Worm (Caenorhabditis elegans) whole organism, young adult: ENCODE data around the gene nimk-1.

Experiments
- B0019.2 ChIP-seq: fragments of 200-800 bp; sonication (Bioruptor generic); conservative IDR thresholded peaks from 2 replicates; pipeline ENCODE4 v1.3.6; 2022; ENCODE audit warnings: missing genetic modification reagents, missing genetic modification characterization, missing compliant biosample characterization
- B0035.1 ChIP-seq: sonication (generic microtip); optimal IDR thresholded peaks from 2 replicates; lab custom pipeline; 2016; ENCODE audit warnings: missing genetic modification characterization, mild to moderate bottlenecking, missing compliant biosample characterization, missing genotype, missing genetic modification reagents
- D2030.7 ChIP-seq: fragments of 200-800 bp; sonication (Bioruptor generic); IDR thresholded peaks from 2 replicates; pipeline ENCODE4 v1.3.6; 2022; ENCODE audit warnings: missing genetic modification reagents, missing genetic modification characterization, missing compliant biosample characterization
- F10E7.11 ChIP-seq: sonication (generic microtip); optimal IDR thresholded peaks from 2 replicates; lab custom pipeline; 2017; ENCODE audit warnings: mild to moderate bottlenecking, missing genetic modification characterization, moderate library complexity, missing compliant biosample characterization
- K12H6.12 ChIP-seq: fragments of 200-800 bp; sonication (Bioruptor generic); optimal IDR thresholded peaks from 2 replicates; lab custom pipeline; 2018; ENCODE audit warnings: mild to moderate bottlenecking, missing genetic modification characterization, missing compliant biosample characterization
- T26A5.8 ChIP-seq: sonication (generic microtip); optimal IDR thresholded peaks from 2 replicates; lab custom pipeline; 2016; ENCODE audit warnings: missing genetic modification characterization, missing compliant biosample characterization
- Y53F4B.3 ChIP-seq: fragments of 200-800 bp; sonication (Bioruptor generic); IDR thresholded peaks from 2 replicates; pipeline ENCODE4 v1.3.6; 2022; ENCODE audit warnings: missing genetic modification reagents, missing genetic modification characterization, missing compliant biosample characterization
- Y95B8A.8 ChIP-seq: fragments of 200-800 bp; sonication (Bioruptor generic); IDR thresholded peaks from 2 replicates; pipeline ENCODE4 v1.3.6; 2022; ENCODE audit warnings: missing genetic modification reagents, missing genetic modification characterization, missing compliant biosample characterization
- ama-1 ChIP-seq, 3 experiments: fragments of 150-350 bp in 1 of 3; sonication (generic microtip) in 2 of 3; optimal IDR thresholded peaks; 2 replicates each; lab custom pipeline; 2014 to 2018; ENCODE audit warnings: missing biosample characterization in 2 of 3, missing genetic modification characterization in 2 of 3, missing genetic modification reagents in 2 of 3
- athp-1 ChIP-seq: sonication (generic microtip); optimal IDR thresholded peaks from 2 replicates; lab custom pipeline; 2017; ENCODE audit warnings: mild to moderate bottlenecking, missing genetic modification characterization, missing compliant biosample characterization
- cebp-1 ChIP-seq, 2 experiments: fragments of 200-800 bp in 1 of 2; sonication (Bioruptor generic) in 1 of 2; sonication (generic microtip) in 1 of 2; IDR thresholded peaks in 1 of 2; optimal IDR thresholded peaks in 1 of 2; 2 replicates each; pipeline versions ENCODE4 v1.3.6 to Lab custom; 2017 to 2022; ENCODE audit warnings: missing compliant biosample characterization in 2 of 2, missing genetic modification characterization in 2 of 2, mild to moderate bottlenecking in 1 of 2, missing genetic modification reagents in 1 of 2, moderate library complexity in 1 of 2
- fkh-3 ChIP-seq: sonication (generic microtip); optimal IDR thresholded peaks from 2 replicates; lab custom pipeline; 2016; ENCODE audit warnings: mild to moderate bottlenecking, missing genetic modification characterization, missing compliant biosample characterization
- hlh-12 ChIP-seq: sonication (generic microtip); optimal IDR thresholded peaks from 2 replicates; lab custom pipeline; 2016; ENCODE audit warnings: missing genetic modification characterization, missing compliant biosample characterization
- hmg-20 ChIP-seq: fragments of 200-800 bp; sonication (Bioruptor generic); IDR thresholded peaks from 2 replicates; pipeline ENCODE4 v1.3.6; 2022; ENCODE audit warnings: missing genetic modification reagents, missing genetic modification characterization, missing compliant biosample characterization
- hsf-1 ChIP-seq: fragments of 200-800 bp; sonication (Bioruptor generic); IDR thresholded peaks from 2 replicates; pipeline ENCODE4 v1.3.6; 2022; ENCODE audit warnings: missing genetic modification reagents, missing genetic modification characterization, missing compliant biosample characterization
- let-526 ChIP-seq: fragments of 200-800 bp; sonication (Bioruptor generic); IDR thresholded peaks from 2 replicates; pipeline ENCODE4 v1.3.6; 2022; ENCODE audit warnings: missing genetic modification reagents, missing genetic modification characterization, missing compliant biosample characterization
- lin-26 ChIP-seq: fragments of 200-800 bp; sonication (Bioruptor generic); IDR thresholded peaks from 2 replicates; pipeline ENCODE4 v1.3.6; 2022; ENCODE audit warnings: missing genetic modification reagents, missing genetic modification characterization, missing compliant biosample characterization
- lsl-1 ChIP-seq: fragments of 200-800 bp; sonication (Bioruptor generic); optimal IDR thresholded peaks from 2 replicates; lab custom pipeline; 2018; ENCODE audit warnings: mild to moderate bottlenecking, missing genetic modification characterization, moderate library complexity, missing compliant biosample characterization
- madf-6 ChIP-seq: fragments of 200-800 bp; sonication (Bioruptor generic); IDR thresholded peaks from 2 replicates; pipeline ENCODE4 v1.3.6; 2022; ENCODE audit warnings: missing genetic modification reagents, missing genetic modification characterization, missing compliant biosample characterization
- madf-8 ChIP-seq: fragments of 200-800 bp; sonication (Bioruptor generic); conservative IDR thresholded peaks from 2 replicates; pipeline ENCODE4 v1.3.6; 2022; ENCODE audit warnings: missing genetic modification reagents, missing genetic modification characterization, missing compliant biosample characterization
- mel-28 ChIP-seq: sonication (generic microtip); optimal IDR thresholded peaks from 2 replicates; lab custom pipeline; 2016; ENCODE audit warnings: borderline replicate concordance, mild to moderate bottlenecking, missing genetic modification characterization, missing compliant biosample characterization
- nfyb-1 ChIP-seq: fragments of 200-800 bp; sonication (Bioruptor generic); IDR thresholded peaks from 2 replicates; pipeline ENCODE4 v1.3.6; 2022; ENCODE audit warnings: missing genetic modification reagents, missing genetic modification characterization, missing compliant biosample characterization
- nhr-27 ChIP-seq: fragments of 200-800 bp; sonication (Bioruptor generic); optimal IDR thresholded peaks from 2 replicates; lab custom pipeline; 2018; ENCODE audit warnings: mild to moderate bottlenecking, missing genetic modification characterization, moderate library complexity, missing compliant biosample characterization
- pbrm-1 ChIP-seq: fragments of 200-800 bp; sonication (Bioruptor generic); IDR thresholded peaks from 2 replicates; pipeline ENCODE4 v1.3.6; 2022; ENCODE audit warnings: missing genetic modification reagents, missing genetic modification characterization, missing compliant biosample characterization
- rcor-1 ChIP-seq: fragments of 200-800 bp; sonication (Bioruptor generic); IDR thresholded peaks from 2 replicates; pipeline ENCODE4 v1.3.6; 2022; ENCODE audit warnings: missing genetic modification reagents, missing genetic modification characterization, missing compliant biosample characterization
- rec-8 ChIP-seq, 2 experiments: sonication (generic microtip); optimal IDR thresholded peaks; 2 replicates each; lab custom pipeline; 2016; ENCODE audit warnings: mild to moderate bottlenecking in 2 of 2, missing genetic modification characterization in 2 of 2, missing genetic modification reagents in 2 of 2, missing genotype in 2 of 2, missing biosample characterization in 1 of 2, missing compliant biosample characterization in 1 of 2, moderate library complexity in 1 of 2
- rpc-1 ChIP-seq, 2 experiments: fragments of 150-350 bp in 1 of 2; sonication (generic microtip) in 1 of 2; optimal IDR thresholded peaks; 2 replicates each; lab custom pipeline; 2014 to 2018; ENCODE audit warnings: missing biosample characterization in 1 of 2, missing genetic modification characterization in 1 of 2, missing genetic modification reagents in 1 of 2, missing genotype in 1 of 2
- snpc-1.1 ChIP-seq: sonication (generic microtip); optimal IDR thresholded peaks from 2 replicates; lab custom pipeline; 2017; ENCODE audit warnings: missing genetic modification characterization, mild to moderate bottlenecking, missing compliant biosample characterization, antibody characterized with exemption, moderate library complexity, missing genotype, missing genetic modification reagents; ENCODE audit not compliant: insufficient read depth
- tbp1 ChIP-seq: fragments of 200-800 bp; sonication (Bioruptor generic); optimal IDR thresholded peaks from 2 replicates; lab custom pipeline; 2018; ENCODE audit warnings: mild to moderate bottlenecking, missing genetic modification characterization, missing compliant biosample characterization
- unc-62 ChIP-seq: fragments of 150-350 bp; optimal IDR thresholded peaks from 2 replicates; lab custom pipeline; 2014; ENCODE audit warnings: missing biosample characterization, missing genetic modification reagents, missing genetic modification characterization
- zfh-2 ChIP-seq: fragments of 200-800 bp; sonication (Bioruptor generic); conservative IDR thresholded peaks from 2 replicates; pipeline ENCODE4 v1.3.6; 2022; ENCODE audit warnings: missing genetic modification reagents, missing genetic modification characterization, missing compliant biosample characterization
- ztf-18 ChIP-seq: sonication (generic microtip); optimal IDR thresholded peaks from 2 replicates; lab custom pipeline; 2016; ENCODE audit warnings: missing genotype, mild to moderate bottlenecking, missing genetic modification characterization, missing compliant biosample characterization
- ztf-25 ChIP-seq: fragments of 200-800 bp; sonication (Bioruptor generic); IDR thresholded peaks from 2 replicates; pipeline ENCODE4 v1.3.6; 2022; ENCODE audit warnings: missing genetic modification reagents, missing genetic modification characterization, missing compliant biosample characterization
- ztf-26 ChIP-seq: sonication (generic microtip); optimal IDR thresholded peaks from 2 replicates; lab custom pipeline; 2017; ENCODE audit warnings: missing genetic modification characterization, missing compliant biosample characterization

Gene nimk-1

ce11 chrII:12496981-12497380, 38.6 kb upstream of the nimk-1 start, which contains the start of gene T21B4.3:
Gene T21B4.3, minus strand, starts transcription at chrII:12497081.
- TF ChIP-seq rcor-1 (GFP tag; lab: Robert Waterston, UW) (no peak), rpc-1 (optimal IDR thresholded peaks at IDR 0.05; lab: Kevin White, UChicago) (no peak), rpc-1 (tag; optimal IDR thresholded peaks at IDR 0.05; lab: Kevin White, UChicago) (no peak), tbp1 (GFP tag; lab: Kevin White, UChicago) (no peak), hlh-12 (tag; lab: Kevin White, UChicago) (no peak), pbrm-1 (GFP tag; lab: Robert Waterston, UW) (no peak), madf-8 (GFP tag; lab: Robert Waterston, UW) (no peak), athp-1 (tag; lab: Kevin White, UChicago) (no peak), K12H6.12 (tag; lab: Kevin White, UChicago) (no peak), let-526 (GFP tag; lab: Robert Waterston, UW) (no peak), D2030.7 (GFP tag; lab: Robert Waterston, UW) (no peak), hmg-20 (GFP tag; lab: Robert Waterston, UW) (no peak), nhr-27 (tag; lab: Kevin White, UChicago) (no peak), rec-8 (tag; optimal IDR thresholded peaks at IDR 0.05; lab: Kevin White, UChicago) (no peak), unc-62 (GFP tag; lab: Kevin White, UChicago) (no peak)
- TF ChIP-seq, all 124 proteins: peak for 0

DNA sequence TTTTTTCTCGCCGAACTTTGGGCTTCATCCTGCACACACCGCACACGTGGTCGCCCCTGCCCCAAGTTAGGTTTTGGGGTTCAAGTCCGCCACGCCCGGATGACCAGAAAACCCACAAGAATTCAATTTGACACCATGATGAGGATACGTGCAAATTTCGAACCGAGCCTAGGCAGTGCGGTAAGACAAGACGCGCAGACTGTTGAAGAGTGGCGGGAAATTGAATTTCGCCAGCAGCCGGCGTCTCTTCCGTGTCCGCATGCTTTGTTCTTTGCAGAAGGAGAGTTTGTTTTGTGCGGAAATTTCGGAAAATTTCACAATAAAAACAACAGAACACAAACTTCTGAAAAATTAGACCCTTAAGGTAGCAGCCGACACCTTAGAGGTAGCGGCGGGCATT, 35.6 kb upstream of the nimk-1 start:
- TF ChIP-seq nfyb-1 (GFP tag; lab: Robert Waterston, UW) (no peak), zfh-2 (GFP tag; lab: Robert Waterston, UW) (peak; percentile 42; the same call in 1 of the 2 replicates)

DNA sequence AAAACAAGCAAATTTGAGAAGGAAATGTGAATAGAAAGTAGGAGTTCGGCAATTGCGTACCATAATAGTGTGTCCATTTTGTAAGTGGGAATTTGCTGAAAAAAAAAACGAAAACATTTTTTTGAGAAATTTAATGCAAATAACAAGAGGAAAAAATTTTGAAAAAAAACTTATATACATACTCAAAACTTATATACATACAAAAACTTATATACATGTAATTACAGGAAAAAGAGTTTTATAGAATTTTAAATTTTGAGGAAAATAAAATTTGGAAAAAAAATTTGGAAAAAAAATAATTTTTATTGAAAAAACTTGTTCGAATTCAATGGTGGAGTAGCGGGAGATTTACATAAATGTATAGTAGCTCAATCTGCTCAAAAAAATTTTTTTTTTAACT, 32.8 kb upstream of the nimk-1 start, which contains the start of gene ador-1:
TSS of gene ador-1 (minus strand) at position 101 of the 400 bp plus-strand sequence.
- no peak for TF ChIP-seq mel-28 (tag; lab: Kevin White, UChicago)
- TF ChIP-seq ztf-25 (GFP tag; lab: Robert Waterston, UW): no peak
- no peak for TF ChIP-seq ama-1 (optimal IDR thresholded peaks at IDR 0.05; lab: Kevin White, UChicago)
- no peak for TF ChIP-seq ama-1 (GFP tag; optimal IDR thresholded peaks at IDR 0.05; lab: Kevin White, UChicago)
- no peak for TF ChIP-seq B0035.1
- no peak for TF ChIP-seq madf-6 (GFP tag; lab: Robert Waterston, UW)
- no peak for TF ChIP-seq hmg-20 (GFP tag; lab: Robert Waterston, UW)
- no peak for TF ChIP-seq nhr-27 (tag; lab: Kevin White, UChicago)
- no peak for TF ChIP-seq Y53F4B.3 (GFP tag; lab: Robert Waterston, UW)
- no peak for TF ChIP-seq snpc-1.1 (tag; lab: Kevin White, UChicago)
- TF ChIP-seq B0019.2: no peak
- TF ChIP-seq fkh-3 (tag; lab: Kevin White, UChicago): no peak
- no peak for TF ChIP-seq hsf-1 (GFP tag; lab: Robert Waterston, UW)
- no peak for TF ChIP-seq lsl-1 (GFP tag; lab: Kevin White, UChicago)
- no peak for TF ChIP-seq ztf-18 (tag; lab: Kevin White, UChicago)
- TF ChIP-seq rcor-1 (GFP tag; lab: Robert Waterston, UW): no peak
- no peak for TF ChIP-seq zfh-2 (GFP tag; lab: Robert Waterston, UW)
- no peak for TF ChIP-seq ztf-26 (tag; lab: Kevin White, UChicago)
- no peak for TF ChIP-seq K12H6.12 (tag; lab: Kevin White, UChicago)

ce11 chrII:12506511-12506910, 29.0 kb upstream of the nimk-1 start:
- TF ChIP-seq B0035.1 (no peak), F10E7.11 (no peak), lin-26 (GFP tag; lab: Robert Waterston, UW) (no peak), cebp-1 (GFP tag; IDR thresholded peaks at IDR 0.05; lab: Robert Waterston, UW) (no peak), cebp-1 (tag; optimal IDR thresholded peaks at IDR 0.05; lab: Kevin White, UChicago) (no peak), T26A5.8 (no peak), Y95B8A.8 (no peak)
